Fruit fly (Drosophila melanogaster): ENCODE data around the gene Srrm1.

The Srrm1 gene

DNA sequence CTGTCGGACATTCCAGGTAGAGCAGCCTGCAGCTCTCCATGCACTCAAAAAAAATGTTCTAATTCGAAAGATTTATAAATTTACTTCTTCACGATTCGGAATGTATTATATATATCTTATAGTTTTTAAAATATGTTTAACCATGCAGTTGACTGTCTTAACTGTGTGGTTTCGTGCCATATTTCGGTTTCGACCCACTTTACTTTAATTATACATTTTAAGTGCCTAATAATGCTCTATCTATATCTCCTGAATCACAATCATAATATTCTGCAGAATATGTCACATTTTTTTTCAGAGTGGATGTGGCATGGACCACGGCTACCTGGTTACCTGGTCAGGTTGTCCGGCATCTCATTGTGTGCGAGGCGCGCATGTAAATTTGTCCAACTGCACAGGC, 13.1 kb downstream of the Srrm1 start (continued):
- TF ChIP-seq CG7271 (tag; optimal IDR thresholded peaks at IDR 0.05) (peak; percentile 3), Hmx (GFP tag; optimal IDR thresholded peaks at IDR 0.05) (no peak), trem (tag; optimal IDR thresholded peaks at IDR 0.05) (peak; percentile 3), odd (GFP tag; optimal IDR thresholded peaks at IDR 0.05) (no peak), sens (GFP tag) (peak; percentile 64), CG2712 (tag; optimal IDR thresholded peaks at IDR 0.05) (peak; percentile 55), lola (GFP tag; optimal IDR thresholded peaks at IDR 0.05) (peak in 1 of 3 experiments; percentile 54), zen (tag; optimal IDR thresholded peaks at IDR 0.05) (peak; percentile 83), pum (GFP tag; optimal IDR thresholded peaks at IDR 0.05) (no peak), kni (GFP tag; optimal IDR thresholded peaks at IDR 0.05) (peak; percentile 43), otp (GFP tag; IDR thresholded peaks at IDR 0.05) (no peak), Atf3 (GFP tag; optimal IDR thresholded peaks at IDR 0.05) (no peak), CG9727 (GFP tag; optimal IDR thresholded peaks at IDR 0.05) (peak; percentile 70), CG10267 (tag; optimal IDR thresholded peaks at IDR 0.05) (peak; percentile 40), CG1603 (tag; optimal IDR thresholded peaks at IDR 0.05) (peak; percentile 8), CG14860 (GFP tag; IDR thresholded peaks at IDR 0.05; ENCODE audit: partially characterized antibody) (no peak), pho (GFP tag; optimal IDR thresholded peaks at IDR 0.05) (no peak), CG4404 (GFP tag; IDR thresholded peaks at IDR 0.05) (no peak), CG8924 (tag; optimal IDR thresholded peaks at IDR 0.05) (peak; percentile 25), Ets65A (GFP tag) (no peak), CG15479 (GFP tag; optimal IDR thresholded peaks at IDR 0.05) (peak; percentile 89), CG10979 (tag; optimal IDR thresholded peaks at IDR 0.05) (peak; percentile 52), Elba2 (GFP tag; optimal IDR thresholded peaks at IDR 0.05) (peak; percentile 30), nerfin-1 (tag; optimal IDR thresholded peaks at IDR 0.05) (no peak), CG34422 (GFP tag; IDR thresholded peaks at IDR 0.05) (0 out of 3 replicates have a peak, but pooled peaks have one; percentile 13), CG17385 (GFP tag; optimal IDR thresholded peaks at IDR 0.05) (no peak), rib (GFP tag; IDR thresholded peaks at IDR 0.05) (no peak), CG31441 (GFP tag; IDR thresholded peaks at IDR 0.05) (peak; percentile 42), prd (optimal IDR thresholded peaks at IDR 0.05) (no peak), prd (GFP tag; IDR thresholded peaks at IDR 0.05) (peak; percentile 4; the same call in 1 of the 3 replicates), hbn (GFP tag; IDR thresholded peaks at IDR 0.05; ENCODE audit: partially characterized antibody) (no peak), sob (GFP tag; IDR thresholded peaks at IDR 0.05) (no peak), chinmo (GFP tag; IDR thresholded peaks at IDR 0.05; ENCODE audit: partially characterized antibody) (no peak), CG12391 (tag; optimal IDR thresholded peaks at IDR 0.05) (peak; percentile 14), sd (tag; optimal IDR thresholded peaks at IDR 0.05) (no peak), CG7928 (GFP tag; optimal IDR thresholded peaks at IDR 0.05) (no peak), D19A (tag; optimal IDR thresholded peaks at IDR 0.05) (peak; percentile 15), D (optimal IDR thresholded peaks at IDR 0.05) (no peak), D (GFP tag; optimal IDR thresholded peaks at IDR 0.05) (peak; percentile 4), lilli (GFP tag; optimal IDR thresholded peaks at IDR 0.05) (no peak), CG16779 (GFP tag; IDR thresholded peaks at IDR 0.05) (no peak), tll (GFP tag; optimal IDR thresholded peaks at IDR 0.05) (peak in 1 of 2 experiments; percentile 65), MTF-1 (GFP tag; optimal IDR thresholded peaks at IDR 0.05; ENCODE audit: borderline replicate concordance) (no peak), chm (GFP tag; IDR thresholded peaks at IDR 0.05) (peak; percentile 14; the same call in 1 of the 2 replicates), gem (tag; optimal IDR thresholded peaks at IDR 0.05) (peak; percentile 36), CG17568 (GFP tag; optimal IDR thresholded peaks at IDR 0.05) (no peak), CG15696 (tag; optimal IDR thresholded peaks at IDR 0.05) (peak; percentile 84), phol (tag; optimal IDR thresholded peaks at IDR 0.05) (peak; percentile 15), twi (tag; optimal IDR thresholded peaks at IDR 0.05) (no peak), bbx (GFP tag; IDR thresholded peaks at IDR 0.05; ENCODE audit: partially characterized antibody) (no peak)
